Fruit fly (Drosophila melanogaster): Measurements from ENCODE around the gene CG10183.

CG10183 gene

DNA sequence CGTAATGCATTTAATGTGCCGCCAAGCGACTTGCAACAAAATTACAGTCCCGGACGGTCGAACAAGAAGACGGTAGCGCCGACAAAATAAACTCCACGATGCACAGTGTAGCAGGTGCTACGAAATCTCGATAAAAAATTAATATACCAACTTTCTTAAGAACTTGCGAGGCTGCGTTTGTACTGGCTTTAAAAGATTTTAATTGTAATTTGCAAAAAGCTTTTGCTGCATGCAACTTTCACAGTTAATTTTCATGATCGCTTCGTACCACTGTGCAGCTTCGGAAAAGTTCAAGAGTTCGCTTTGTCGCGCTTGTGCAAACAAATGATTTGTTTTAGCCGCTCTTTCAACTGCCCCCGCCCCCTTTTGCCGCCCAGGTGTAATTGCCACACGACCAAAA is 47.3 kb upstream of the CG10183 start (continued):
- TF ChIP-seq mirr (GFP tag; optimal IDR thresholded peaks at IDR 0.05): no peak
- peak; percentile 86 for TF ChIP-seq CG10366 (GFP tag; IDR thresholded peaks at IDR 0.05)
- no peak for TF ChIP-seq sc (optimal IDR thresholded peaks at IDR 0.05)
- peak; percentile 37 for TF ChIP-seq sc (GFP tag; optimal IDR thresholded peaks at IDR 0.05)
- TF ChIP-seq CG10267 (tag; optimal IDR thresholded peaks at IDR 0.05): peak; percentile 54
- peak; percentile 51 for TF ChIP-seq CG7786 (GFP tag; optimal IDR thresholded peaks at IDR 0.05)
- TF ChIP-seq HLH54F (GFP tag; optimal IDR thresholded peaks at IDR 0.05): peak; percentile 58
- TF ChIP-seq CG3407 (GFP tag; optimal IDR thresholded peaks at IDR 0.05): peak; percentile 53
- TF ChIP-seq wdn (GFP tag; IDR thresholded peaks at IDR 0.05): peak; percentile 71
- no peak for TF ChIP-seq p53 (GFP tag; optimal IDR thresholded peaks at IDR 0.05)
- no peak for TF ChIP-seq trh (GFP tag; optimal IDR thresholded peaks at IDR 0.05)
- peak; percentile 23; the same call in 1 of the 2 replicates for TF ChIP-seq al (GFP tag; IDR thresholded peaks at IDR 0.05)
- TF ChIP-seq CG8290 (GFP tag; optimal IDR thresholded peaks at IDR 0.05): no peak
- TF ChIP-seq CG8290 (tag; optimal IDR thresholded peaks at IDR 0.05): peak in 1 of 2 experiments; percentile 17
- TF ChIP-seq Ptx1 (GFP tag; IDR thresholded peaks at IDR 0.05): peak; percentile 83
- TF ChIP-seq CG18011 (GFP tag; optimal IDR thresholded peaks at IDR 0.05): peak; percentile 51
- no peak for TF ChIP-seq CG15479 (GFP tag; optimal IDR thresholded peaks at IDR 0.05)
- TF ChIP-seq ken (GFP tag; IDR thresholded peaks at IDR 0.05): peak; percentile 86
- peak; percentile 54 for TF ChIP-seq CG9609 (GFP tag; optimal IDR thresholded peaks at IDR 0.05)
- no peak for TF ChIP-seq sima (GFP tag; optimal IDR thresholded peaks at IDR 0.05)
- TF ChIP-seq CG2129 (GFP tag; IDR thresholded peaks at IDR 0.05; ENCODE audit: partially characterized antibody): no peak
- peak; percentile 52 for TF ChIP-seq CG1647 (GFP tag; optimal IDR thresholded peaks at IDR 0.05)
- peak; percentile 31 for TF ChIP-seq ERR (GFP tag; optimal IDR thresholded peaks at IDR 0.05)
- TF ChIP-seq NC2α (GFP tag; optimal IDR thresholded peaks at IDR 0.05): peak; percentile 34
- TF ChIP-seq stwl (tag; optimal IDR thresholded peaks at IDR 0.05): no peak
- TF ChIP-seq CG6654 (GFP tag; optimal IDR thresholded peaks at IDR 0.05): peak; percentile 61
- no peak for TF ChIP-seq Neu2 (GFP tag; optimal IDR thresholded peaks at IDR 0.05; ENCODE audit: borderline replicate concordance)
- peak; percentile 29 for TF ChIP-seq Deaf1 (tag; optimal IDR thresholded peaks at IDR 0.05)
- peak; percentile 62; the same call in 2 of the 3 replicates for TF ChIP-seq croc (GFP tag; conservative IDR thresholded peaks at IDR 0.05)
- peak; percentile 67 for TF ChIP-seq CG14667 (GFP tag; IDR thresholded peaks at IDR 0.05)
- TF ChIP-seq CG18262 (tag; optimal IDR thresholded peaks at IDR 0.05): peak; percentile 65
- TF ChIP-seq dati (GFP tag; IDR thresholded peaks at IDR 0.05): peak; percentile 73
- peak; percentile 80 for TF ChIP-seq H2.0 (GFP tag; IDR thresholded peaks at IDR 0.05)
- TF ChIP-seq CG17829 (tag; optimal IDR thresholded peaks at IDR 0.05): peak; percentile 45
- TF ChIP-seq CG9932 (GFP tag; IDR thresholded peaks at IDR 0.05): peak; percentile 49
- TF ChIP-seq CG2678 (tag; optimal IDR thresholded peaks at IDR 0.05): peak; percentile 75
- peak; percentile 73 for TF ChIP-seq tgo (GFP tag; IDR thresholded peaks at IDR 0.05)
- TF ChIP-seq Gug (GFP tag; IDR thresholded peaks at IDR 0.05): peak; percentile 71; the same call in 3 of the 4 replicates
- peak; percentile 65 for TF ChIP-seq CG14014 (GFP tag; IDR thresholded peaks at IDR 0.05)
- TF ChIP-seq sqz (GFP tag; optimal IDR thresholded peaks at IDR 0.05): no peak
- peak; percentile 48 for TF ChIP-seq CG11723 (GFP tag; optimal IDR thresholded peaks at IDR 0.05)
- peak; percentile 49 for TF ChIP-seq CG9727 (GFP tag; optimal IDR thresholded peaks at IDR 0.05)
- TF ChIP-seq lbe (GFP tag; optimal IDR thresholded peaks at IDR 0.05): no peak
- peak; percentile 69 to 77 for TF ChIP-seq chif (GFP tag; optimal IDR thresholded peaks at IDR 0.05)
- TF ChIP-seq CG13775 (GFP tag; optimal IDR thresholded peaks at IDR 0.05): peak; percentile 44
- 0 out of 2 replicates have a peak, but pooled peaks have one; percentile 37 for TF ChIP-seq CG11085 (GFP tag; IDR thresholded peaks at IDR 0.05)
- peak; percentile 44 for TF ChIP-seq CG12942 (GFP tag; optimal IDR thresholded peaks at IDR 0.05)
- peak; percentile 56 for TF ChIP-seq ssp (GFP tag; IDR thresholded peaks at IDR 0.05)
- TF ChIP-seq Nf-YA (GFP tag; IDR thresholded peaks at IDR 0.05): no peak
- peak; percentile 54 for TF ChIP-seq CG43689 (GFP tag; IDR thresholded peaks at IDR 0.05)
- peak; percentile 76 for TF ChIP-seq CG1603 (tag; optimal IDR thresholded peaks at IDR 0.05)
- TF ChIP-seq CG4707 (GFP tag; optimal IDR thresholded peaks at IDR 0.05): peak; percentile 54

All from whole organism, embryonic.